Worm (Caenorhabditis elegans) whole organism, mixed stage, embryonic: ENCODE data around the gene ZK622.4.

Source experiments
- M03D4.4 ChIP-seq: sonication (generic microtip); optimal IDR thresholded peaks from 2 replicates; lab custom pipeline; 2017; ENCODE audit warnings: mild to moderate bottlenecking, missing genetic modification characterization, missing compliant biosample characterization
- ceh-43 ChIP-seq: fragments of 200-800 bp; sonication (Bioruptor generic); optimal IDR thresholded peaks from 2 replicates; lab custom pipeline; 2018; ENCODE audit warnings: mild to moderate bottlenecking, missing genetic modification characterization, moderate library complexity, missing compliant biosample characterization
- ces-1 ChIP-seq: fragments of 150-350 bp; optimal IDR thresholded peaks from 2 replicates; lab custom pipeline; 2014; ENCODE audit warnings: missing biosample characterization, missing genetic modification reagents, missing genetic modification characterization
- elt-3 ChIP-seq: fragments of 150-350 bp; optimal IDR thresholded peaks from 2 replicates; lab custom pipeline; 2014; ENCODE audit warnings: missing biosample characterization, missing genetic modification characterization
- lin-13 ChIP-seq: fragments of 150-350 bp; optimal IDR thresholded peaks from 2 replicates; lab custom pipeline; 2014; ENCODE audit warnings: missing biosample characterization, missing genetic modification characterization
- mab-5 ChIP-seq: fragments of 150-350 bp; optimal IDR thresholded peaks from 2 replicates; lab custom pipeline; 2014; ENCODE audit warnings: missing biosample characterization, missing genetic modification characterization
- nhr-12 ChIP-seq: fragments of 150-350 bp; optimal IDR thresholded peaks from 2 replicates; lab custom pipeline; 2014; ENCODE audit warnings: missing biosample characterization, missing genetic modification characterization
- nhr-28 ChIP-seq: fragments of 150-350 bp; optimal IDR thresholded peaks from 2 replicates; lab custom pipeline; 2014; ENCODE audit warnings: missing biosample characterization, missing genetic modification characterization
- nhr-76 ChIP-seq: sonication (generic microtip); optimal IDR thresholded peaks from 2 replicates; lab custom pipeline; 2017; ENCODE audit warnings: missing biosample characterization, missing genetic modification characterization
- sem-2 ChIP-seq: fragments of 200-800 bp; sonication (Bioruptor generic); optimal IDR thresholded peaks from 2 replicates; lab custom pipeline; 2018; ENCODE audit warnings: mild to moderate bottlenecking, missing genetic modification characterization, missing compliant biosample characterization
- snpc-4 ChIP-seq: fragments of 150-350 bp; optimal IDR thresholded peaks from 2 replicates; lab custom pipeline; 2014; ENCODE audit warnings: missing biosample characterization, missing genetic modification characterization
- unc-62 ChIP-seq: fragments of 150-350 bp; optimal IDR thresholded peaks from 2 replicates; lab custom pipeline; 2014; ENCODE audit warnings: missing biosample characterization, missing genetic modification reagents, missing genetic modification characterization
- ztf-11 ChIP-seq: fragments of 150-350 bp; optimal IDR thresholded peaks from 2 replicates; lab custom pipeline; 2014; ENCODE audit warnings: missing biosample characterization, missing genetic modification characterization

ce11 chrII:5276736-5277135 lies 15.8 kb upstream of the ZK622.4 start:
- TF ChIP-seq ztf-11 (tag; lab: Kevin White, UChicago) = no peak
- no peak for TF ChIP-seq nhr-28 (tag; lab: Kevin White, UChicago)
- TF ChIP-seq lin-13 (tag; lab: Kevin White, UChicago) = no peak
- TF ChIP-seq sem-2 (GFP tag; lab: Kevin White, UChicago) = no peak
- TF ChIP-seq unc-62 = no peak
- no peak for TF ChIP-seq ces-1 (GFP tag; lab: Kevin White, UChicago)
- TF ChIP-seq ceh-43 (GFP tag; lab: Kevin White, UChicago) = no peak
- no peak for TF ChIP-seq snpc-4 (tag; lab: Kevin White, UChicago)
- TF ChIP-seq M03D4.4 = no peak
- TF ChIP-seq nhr-12 (tag; lab: Kevin White, UChicago) = no peak
- no peak for TF ChIP-seq nhr-76 (tag; lab: Kevin White, UChicago)
- TF ChIP-seq mab-5 (tag; lab: Kevin White, UChicago) = no peak
- no peak for TF ChIP-seq elt-3
